Worm (Caenorhabditis elegans): ENCODE measurements around the gene T25E4.1.

Gene T25E4.1

DNA sequence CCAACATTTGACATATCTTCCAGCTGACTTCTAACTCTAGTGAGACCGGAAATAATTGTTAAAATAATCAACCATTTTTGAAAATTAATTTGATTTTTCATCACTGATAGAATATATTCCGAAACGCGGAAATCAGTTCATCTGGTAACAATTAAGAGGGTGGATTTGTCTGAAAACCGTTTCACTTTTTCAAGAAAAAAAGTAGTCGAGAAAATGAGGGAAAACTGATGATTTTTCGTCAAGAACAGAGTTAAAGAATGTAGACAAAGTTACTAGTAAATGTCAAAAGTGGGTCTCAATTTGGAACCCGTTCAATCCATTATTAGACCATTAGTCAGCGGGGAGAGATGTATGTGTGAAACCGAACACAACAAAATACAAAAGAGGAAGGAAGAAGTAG is 25.1 kb downstream of the T25E4.1 start, which contains the start of gene C17G10.6:
C17G10.6 (minus strand) TSS at position 101 of the 400 bp plus-strand sequence.
- no peak for TF ChIP-seq nhr-23 (tag; optimal IDR thresholded peaks at IDR 0.05)
- no peak for TF ChIP-seq ceh-82 (tag; optimal IDR thresholded peaks at IDR 0.05)
- TF ChIP-seq unc-55 (GFP tag; optimal IDR thresholded peaks at IDR 0.05): no peak
- no peak for TF ChIP-seq unc-62 (GFP tag; optimal IDR thresholded peaks at IDR 0.05)
- no peak for TF ChIP-seq nhr-10 (tag; optimal IDR thresholded peaks at IDR 0.05)
- TF ChIP-seq nhr-129 (tag; optimal IDR thresholded peaks at IDR 0.05): no peak

DNA sequence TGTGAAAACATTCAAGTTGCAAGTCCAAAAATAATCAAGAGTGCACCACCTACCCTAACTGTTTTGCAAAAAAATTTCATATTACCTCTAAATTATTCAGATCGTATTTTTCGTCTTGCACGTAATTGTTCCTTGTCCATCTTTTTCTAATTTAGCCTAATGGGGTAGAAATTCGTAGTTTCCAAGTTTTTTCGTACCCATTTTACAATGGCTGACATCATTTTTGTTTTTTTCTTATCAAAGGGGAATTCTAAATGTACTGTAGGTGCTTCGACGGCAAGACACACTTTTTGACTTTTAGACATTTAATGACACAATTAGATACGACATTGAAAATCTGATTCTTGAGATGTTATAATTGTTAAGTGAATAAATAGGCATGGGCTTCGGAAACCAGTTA is 26.3 kb downstream of the T25E4.1 start:
- TF ChIP-seq nhr-21 (tag; optimal IDR thresholded peaks at IDR 0.05) (no peak), Y55F3AM.14 (GFP tag; optimal IDR thresholded peaks at IDR 0.05) (no peak), elt-1 (tag; optimal IDR thresholded peaks at IDR 0.05) (no peak), egl-27 (tag; optimal IDR thresholded peaks at IDR 0.05) (no peak), alr-1 (tag; optimal IDR thresholded peaks at IDR 0.05) (no peak), nhr-77 (tag; optimal IDR thresholded peaks at IDR 0.05) (no peak), unc-55 (GFP tag; optimal IDR thresholded peaks at IDR 0.05) (no peak), nhr-237 (tag; optimal IDR thresholded peaks at IDR 0.05) (no peak), C34F6.9 (tag; optimal IDR thresholded peaks at IDR 0.05) (no peak), mab-5 (tag; optimal IDR thresholded peaks at IDR 0.05) (no peak), ztf-4 (tag; optimal IDR thresholded peaks at IDR 0.05) (no peak), lin-39 (tag; optimal IDR thresholded peaks at IDR 0.05) (no peak)

DNA sequence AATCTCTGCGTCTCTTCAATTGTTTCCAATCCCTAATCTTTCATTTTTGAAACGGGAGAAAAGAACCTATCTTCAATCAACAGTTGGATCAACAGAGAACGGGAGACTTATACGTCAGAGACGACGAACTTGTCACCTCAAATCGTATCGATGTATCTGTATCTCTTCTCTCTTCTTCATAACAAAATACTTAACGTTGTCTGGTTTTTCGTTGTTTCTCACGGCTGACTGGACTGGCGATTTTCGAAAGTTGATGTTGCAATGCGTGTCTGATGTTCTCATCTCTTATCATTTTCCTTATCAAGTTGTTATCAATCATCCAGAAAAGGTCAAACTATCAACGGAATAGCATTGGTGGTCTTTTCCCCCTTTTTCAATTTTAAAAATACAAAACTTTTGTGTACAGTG is 27.4 kb downstream of the T25E4.1 start:
- TF ChIP-seq sem-4 (tag; optimal IDR thresholded peaks at IDR 0.05) (peak; percentile 64), nhr-77 (tag; optimal IDR thresholded peaks at IDR 0.05) (no peak), mbf-1 (tag; optimal IDR thresholded peaks at IDR 0.05) (no peak), C34F6.9 (tag; optimal IDR thresholded peaks at IDR 0.05) (peak; percentile 56), unc-62 (GFP tag; optimal IDR thresholded peaks at IDR 0.05) (no peak), nhr-10 (tag; optimal IDR thresholded peaks at IDR 0.05) (no peak), skn-1 (tag; optimal IDR thresholded peaks at IDR 0.05) (no peak), snpc-4 (tag; optimal IDR thresholded peaks at IDR 0.05) (no peak), elt-3 (tag; optimal IDR thresholded peaks at IDR 0.05) (no peak), mab-5 (tag; optimal IDR thresholded peaks at IDR 0.05) (no peak), mdl-1 (tag; optimal IDR thresholded peaks at IDR 0.05) (peak; percentile 39 to 59), nhr-11 (tag; optimal IDR thresholded peaks at IDR 0.05) (no peak), nhr-237 (tag; optimal IDR thresholded peaks at IDR 0.05) (no peak), sma-9 (GFP tag; optimal IDR thresholded peaks at IDR 0.05) (peak; percentile 97), sma-9 (tag; optimal IDR thresholded peaks at IDR 0.05) (peak; percentile 63), nhr-129 (tag; optimal IDR thresholded peaks at IDR 0.05) (peak; percentile 79), blmp-1 (tag; optimal IDR thresholded peaks at IDR 0.05; ENCODE audit: insufficient read depth) (peak; percentile 72), alr-1 (tag; optimal IDR thresholded peaks at IDR 0.05) (no peak), Y55F3AM.14 (GFP tag; optimal IDR thresholded peaks at IDR 0.05) (peak; percentile 6), aly-2 (tag; optimal IDR thresholded peaks at IDR 0.05) (no peak), peb-1 (tag; optimal IDR thresholded peaks at IDR 0.05) (no peak), lin-39 (tag; optimal IDR thresholded peaks at IDR 0.05) (no peak), F13H6.1 (tag; optimal IDR thresholded peaks at IDR 0.05) (peak; percentile 10), crh-2 (tag; optimal IDR thresholded peaks at IDR 0.05) (peak; percentile 67), ztf-1 (GFP tag; conservative IDR thresholded peaks at IDR 0.05) (no peak), egl-27 (tag; optimal IDR thresholded peaks at IDR 0.05) (peak; percentile 82), nhr-25 (tag; optimal IDR thresholded peaks at IDR 0.05) (peak; percentile 92), nhr-12 (tag; optimal IDR thresholded peaks at IDR 0.05) (no peak), ztf-4 (tag; optimal IDR thresholded peaks at IDR 0.05) (no peak), lin-13 (GFP tag; optimal IDR thresholded peaks at IDR 0.05) (no peak), elt-1 (tag; optimal IDR thresholded peaks at IDR 0.05) (no peak), zag-1 (tag; optimal IDR thresholded peaks at IDR 0.05) (no peak), ama-1 (optimal IDR thresholded peaks at IDR 0.05) (no peak), unc-55 (GFP tag; optimal IDR thresholded peaks at IDR 0.05) (no peak), dmd-4 (tag; optimal IDR thresholded peaks at IDR 0.05) (no peak), ztf-11 (tag; optimal IDR thresholded peaks at IDR 0.05) (no peak), ZK546.5 (tag; optimal IDR thresholded peaks at IDR 0.05) (no peak), ceh-16 (tag; optimal IDR thresholded peaks at IDR 0.05) (peak; percentile 20), unc-39 (tag; optimal IDR thresholded peaks at IDR 0.05) (no peak), ceh-82 (tag; optimal IDR thresholded peaks at IDR 0.05) (no peak), R02D3.7 (tag; optimal IDR thresholded peaks at IDR 0.05) (no peak), nhr-23 (tag; optimal IDR thresholded peaks at IDR 0.05) (no peak), nhr-21 (tag; optimal IDR thresholded peaks at IDR 0.05) (peak; percentile 92), lsy-2 (tag; optimal IDR thresholded peaks at IDR 0.05) (peak in 1 of 2 experiments; percentile 51), fos-1 (tag; optimal IDR thresholded peaks at IDR 0.05) (peak; percentile 86), gmeb-1 (tag; optimal IDR thresholded peaks at IDR 0.05) (peak; percentile 61), lin-11 (tag; optimal IDR thresholded peaks at IDR 0.05) (no peak), sma-3 (GFP tag; optimal IDR thresholded peaks at IDR 0.05) (peak; percentile 92), nhr-6 (tag; optimal IDR thresholded peaks at IDR 0.05) (peak; percentile 37)
